Worm (Caenorhabditis elegans) whole organism, mixed stage, embryonic: Measurements from ENCODE around the gene F11G11.14.

Experiments used
- ham-2 ChIP-seq: fragments of 200-800 bp; sonication (Bioruptor generic); optimal IDR thresholded peaks from 2 replicates; lab custom pipeline; 2018; ENCODE audit warnings: mild to moderate bottlenecking, missing genetic modification characterization, missing compliant biosample characterization
- lin-13 ChIP-seq: fragments of 150-350 bp; optimal IDR thresholded peaks from 2 replicates; lab custom pipeline; 2014; ENCODE audit warnings: missing biosample characterization, missing genetic modification characterization
- nhr-28 ChIP-seq: fragments of 150-350 bp; optimal IDR thresholded peaks from 2 replicates; lab custom pipeline; 2014; ENCODE audit warnings: missing biosample characterization, missing genetic modification characterization
- nhr-76 ChIP-seq: sonication (generic microtip); optimal IDR thresholded peaks from 2 replicates; lab custom pipeline; 2017; ENCODE audit warnings: missing biosample characterization, missing genetic modification characterization
- unc-120 ChIP-seq: sonication (generic microtip); optimal IDR thresholded peaks from 2 replicates; lab custom pipeline; 2017; ENCODE audit warnings: missing genetic modification characterization, missing compliant biosample characterization; ENCODE audit not compliant: poor library complexity, severe bottlenecking
- ztf-11 ChIP-seq: fragments of 150-350 bp; optimal IDR thresholded peaks from 2 replicates; lab custom pipeline; 2014; ENCODE audit warnings: missing biosample characterization, missing genetic modification characterization

DNA sequence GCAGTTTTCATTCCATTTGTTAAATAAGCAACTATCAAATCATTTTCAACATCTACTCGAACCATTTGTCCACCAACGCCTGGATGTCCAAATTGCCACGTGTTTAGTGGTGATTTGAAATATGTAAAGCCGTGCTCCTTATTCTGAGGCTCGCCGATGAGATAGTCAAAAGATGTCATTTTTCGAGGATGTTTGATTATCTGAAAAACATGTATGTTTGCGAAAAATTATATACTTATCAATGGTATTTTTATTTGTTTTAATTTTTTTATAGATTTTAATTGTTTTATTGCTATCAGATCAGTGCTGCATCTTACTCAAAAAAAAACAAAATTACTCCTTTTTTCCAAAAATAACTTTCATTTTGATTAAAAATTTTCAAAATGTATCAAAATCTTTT is 44.7 kb upstream of the F11G11.14 start:
- TF ChIP-seq nhr-28 (no peak), ztf-11 (tag; lab: Kevin White, UChicago) (no peak), ham-2 (GFP tag; lab: Kevin White, UChicago) (no peak), nhr-76 (tag; lab: Kevin White, UChicago) (no peak), lin-13 (no peak), unc-120 (tag; lab: Kevin White, UChicago) (no peak)
